Worm (Caenorhabditis elegans): ENCODE data around the gene fkh-8.

fkh-8 gene

ce11 chrII:6179531-6179930 lies 11.7 kb downstream of the fkh-8 start, which contains the start of gene F40H3.1:
Gene F40H3.1 (plus strand): TSS chrII:6179831.
- no peak for TF ChIP-seq fax-1 (tag; optimal IDR thresholded peaks at IDR 0.05)

DNA sequence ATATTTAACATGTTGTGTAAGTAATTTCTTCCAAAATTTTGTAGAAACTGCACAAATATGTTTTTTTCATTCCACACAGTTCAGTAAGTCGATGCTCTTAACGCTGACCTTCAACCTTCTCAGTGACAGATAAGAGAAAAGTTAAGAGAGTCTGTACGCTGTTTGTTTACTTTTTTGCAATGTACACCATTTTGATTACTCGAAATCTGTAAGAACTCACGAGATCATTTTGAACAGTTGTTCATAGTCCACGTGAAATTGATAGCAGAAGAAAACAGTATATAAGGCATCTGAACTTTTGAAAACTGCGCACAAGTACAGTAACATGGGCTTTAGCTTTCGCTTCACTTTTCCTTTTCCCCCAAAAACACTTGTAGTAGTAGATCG lies 12.5 kb downstream of the fkh-8 start:
- TF ChIP-seq tbx-2 (tag; optimal IDR thresholded peaks at IDR 0.05) (no peak), ceh-30 (tag; optimal IDR thresholded peaks at IDR 0.05) (no peak), madf-2 (tag; optimal IDR thresholded peaks at IDR 0.05) (no peak), hlh-8 (tag; optimal IDR thresholded peaks at IDR 0.05) (no peak), fkh-6 (tag; optimal IDR thresholded peaks at IDR 0.05) (no peak), nhr-232 (tag; optimal IDR thresholded peaks at IDR 0.05) (no peak), pros-1 (tag; optimal IDR thresholded peaks at IDR 0.05) (no peak), ceh-19 (GFP tag; optimal IDR thresholded peaks at IDR 0.05) (no peak), unc-3 (GFP tag; conservative IDR thresholded peaks at IDR 0.05) (no peak), unc-3 (tag; optimal IDR thresholded peaks at IDR 0.05) (no peak)

- TF ChIP-seq elt-2 (tag; optimal IDR thresholded peaks at IDR 0.05) (peak; percentile 6), pha-4 (tag; optimal IDR thresholded peaks at IDR 0.05) (no peak)
Measured at ce11 chrII:6177975-6178742, 13.0 kb downstream of the fkh-8 start.

ce11 chrII:6176154-6176897 lies 14.9 kb downstream of the fkh-8 start:
- TF ChIP-seq hlh-6 (tag; optimal IDR thresholded peaks at IDR 0.05) (no peak), T23F11.4 (GFP tag; optimal IDR thresholded peaks at IDR 0.05) (no peak), ahr-1 (tag; optimal IDR thresholded peaks at IDR 0.05) (no peak), ceh-34 (tag; optimal IDR thresholded peaks at IDR 0.05) (no peak), ets-4 (tag; optimal IDR thresholded peaks at IDR 0.05) (no peak), unc-86 (tag; optimal IDR thresholded peaks at IDR 0.05) (no peak), ceh-31 (tag; optimal IDR thresholded peaks at IDR 0.05) (no peak), ztf-16 (tag; optimal IDR thresholded peaks at IDR 0.05) (no peak), pha-4 (tag; optimal IDR thresholded peaks at IDR 0.05) (no peak), hlh-8 (tag; optimal IDR thresholded peaks at IDR 0.05) (no peak), nhr-11 (tag; optimal IDR thresholded peaks at IDR 0.05) (no peak), ceh-6 (GFP tag; optimal IDR thresholded peaks at IDR 0.05) (no peak), ceh-30 (tag; optimal IDR thresholded peaks at IDR 0.05) (no peak), lim-6 (tag; optimal IDR thresholded peaks at IDR 0.05) (no peak), ceh-45 (GFP tag; IDR thresholded peaks at IDR 0.05) (no peak), eyg-1 (tag; optimal IDR thresholded peaks at IDR 0.05) (no peak), ceh-2 (tag; optimal IDR thresholded peaks at IDR 0.05) (no peak), sdc-2 (tag; optimal IDR thresholded peaks at IDR 0.05) (no peak)

DNA sequence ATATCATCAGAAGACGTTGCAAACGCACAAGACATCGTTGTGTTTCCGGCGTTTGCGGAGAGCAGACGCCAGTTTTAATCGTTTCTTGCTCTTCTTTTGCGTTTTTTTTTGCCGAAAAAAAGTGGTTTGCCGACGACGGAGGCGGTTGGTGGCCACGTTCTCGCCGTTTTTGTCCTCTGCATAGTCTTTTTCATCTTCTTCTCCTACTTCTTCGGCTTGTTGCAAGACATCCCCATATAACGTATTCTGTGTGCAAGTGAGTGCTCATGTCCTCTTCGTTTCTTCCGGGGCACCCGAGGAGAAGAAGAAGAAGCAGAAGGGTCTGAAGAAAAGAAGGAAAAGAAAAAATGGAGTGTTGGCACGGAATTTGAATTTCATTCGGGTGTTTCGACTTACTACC lies 16.2 kb downstream of the fkh-8 start:
- no peak for TF ChIP-seq fax-1 (tag; optimal IDR thresholded peaks at IDR 0.05)
- TF ChIP-seq hlh-30 (tag; optimal IDR thresholded peaks at IDR 0.05; ENCODE audit: insufficient read depth) = no peak
- TF ChIP-seq ahr-1 (tag; optimal IDR thresholded peaks at IDR 0.05) = no peak
- TF ChIP-seq tbx-7 (tag; optimal IDR thresholded peaks at IDR 0.05) = no peak
- no peak for TF ChIP-seq unc-3 (GFP tag; conservative IDR thresholded peaks at IDR 0.05)
- TF ChIP-seq unc-3 (tag; optimal IDR thresholded peaks at IDR 0.05) = no peak
- TF ChIP-seq ceh-48 (tag; optimal IDR thresholded peaks at IDR 0.05) = no peak
- peak; percentile 12 for TF ChIP-seq unc-42 (tag; optimal IDR thresholded peaks at IDR 0.05)
- no peak for TF ChIP-seq madf-2 (tag; optimal IDR thresholded peaks at IDR 0.05)

Measured in whole organism, late embryonic.